Worm (Caenorhabditis elegans) whole organism, mixed stage, embryonic: ENCODE measurements around the gene ZC262.7.

ENCODE experiments used
- M03D4.4 ChIP-seq: sonication (generic microtip); optimal IDR thresholded peaks from 2 replicates; lab custom pipeline; 2017; ENCODE audit warnings: mild to moderate bottlenecking, missing genetic modification characterization, missing compliant biosample characterization
- bed-3 ChIP-seq: fragments of 200-800 bp; sonication (Bioruptor generic); optimal IDR thresholded peaks from 3 replicates; lab custom pipeline; 2018; ENCODE audit warnings: mild to moderate bottlenecking, missing genetic modification characterization, moderate library complexity, missing compliant biosample characterization
- blmp-1 ChIP-seq: fragments of 150-350 bp; optimal IDR thresholded peaks from 2 replicates; lab custom pipeline; 2014; ENCODE audit warnings: missing biosample characterization, missing genetic modification characterization
- ceh-39 ChIP-seq: fragments of 150-350 bp; optimal IDR thresholded peaks from 2 replicates; lab custom pipeline; 2014; ENCODE audit warnings: missing biosample characterization, missing genetic modification characterization
- ceh-43 ChIP-seq: fragments of 200-800 bp; sonication (Bioruptor generic); optimal IDR thresholded peaks from 2 replicates; lab custom pipeline; 2018; ENCODE audit warnings: mild to moderate bottlenecking, missing genetic modification characterization, moderate library complexity, missing compliant biosample characterization
- ceh-83 ChIP-seq: fragments of 200-800 bp; sonication (Bioruptor generic); optimal IDR thresholded peaks from 2 replicates; lab custom pipeline; 2018; ENCODE audit warnings: mild to moderate bottlenecking, missing genetic modification characterization, missing compliant biosample characterization
- ces-1 ChIP-seq: fragments of 150-350 bp; optimal IDR thresholded peaks from 2 replicates; lab custom pipeline; 2014; ENCODE audit warnings: missing biosample characterization, missing genetic modification reagents, missing genetic modification characterization
- cnd-1 ChIP-seq: fragments of 200-800 bp; sonication (Bioruptor generic); optimal IDR thresholded peaks from 2 replicates; lab custom pipeline; 2018; ENCODE audit warnings: mild to moderate bottlenecking, missing genetic modification characterization, missing compliant biosample characterization
- drap-1 ChIP-seq: fragments of 200-800 bp; sonication (Bioruptor generic); optimal IDR thresholded peaks from 3 replicates; lab custom pipeline; 2018; ENCODE audit warnings: mild to moderate bottlenecking, missing genetic modification characterization, missing compliant biosample characterization
- elt-1 ChIP-seq: sonication (generic microtip); optimal IDR thresholded peaks from 2 replicates; lab custom pipeline; 2017; ENCODE audit warnings: missing genetic modification characterization, mild to moderate bottlenecking, missing compliant biosample characterization, antibody characterized with exemption, moderate library complexity, borderline replicate concordance; ENCODE audit not compliant: insufficient read depth
- elt-3 ChIP-seq: fragments of 150-350 bp; optimal IDR thresholded peaks from 2 replicates; lab custom pipeline; 2014; ENCODE audit warnings: missing biosample characterization, missing genetic modification characterization
- flh-1 ChIP-seq: fragments of 200-800 bp; sonication (Bioruptor generic); optimal IDR thresholded peaks from 2 replicates; lab custom pipeline; 2018; ENCODE audit warnings: mild to moderate bottlenecking, missing genetic modification characterization, moderate library complexity, missing compliant biosample characterization
- ham-2 ChIP-seq: fragments of 200-800 bp; sonication (Bioruptor generic); optimal IDR thresholded peaks from 2 replicates; lab custom pipeline; 2018; ENCODE audit warnings: mild to moderate bottlenecking, missing genetic modification characterization, missing compliant biosample characterization
- hlh-1 ChIP-seq: fragments of 150-350 bp; optimal IDR thresholded peaks from 2 replicates; lab custom pipeline; 2014; ENCODE audit warnings: missing biosample characterization, missing genetic modification reagents, missing genetic modification characterization
- lin-13 ChIP-seq: fragments of 150-350 bp; optimal IDR thresholded peaks from 2 replicates; lab custom pipeline; 2014; ENCODE audit warnings: missing biosample characterization, missing genetic modification characterization
- lin-32 ChIP-seq: fragments of 200-800 bp; sonication (Bioruptor generic); optimal IDR thresholded peaks from 2 replicates; lab custom pipeline; 2018; ENCODE audit warnings: mild to moderate bottlenecking, missing genetic modification characterization, missing compliant biosample characterization
- lsy-2 ChIP-seq: fragments of 150-350 bp; optimal IDR thresholded peaks from 2 replicates; lab custom pipeline; 2014; ENCODE audit warnings: missing biosample characterization, missing genetic modification characterization
- mab-5 ChIP-seq: fragments of 150-350 bp; optimal IDR thresholded peaks from 2 replicates; lab custom pipeline; 2014; ENCODE audit warnings: missing biosample characterization, missing genetic modification characterization
- mep-1 ChIP-seq: fragments of 150-350 bp; optimal IDR thresholded peaks from 2 replicates; lab custom pipeline; 2017; ENCODE audit warnings: missing biosample characterization, missing genetic modification reagents, missing genetic modification characterization, inconsistent platforms
- mls-2 ChIP-seq: sonication (generic microtip); optimal IDR thresholded peaks from 2 replicates; lab custom pipeline; 2016; ENCODE audit warnings: mild to moderate bottlenecking, missing genetic modification characterization, moderate library complexity, missing compliant biosample characterization
- nhr-12 ChIP-seq: fragments of 150-350 bp; optimal IDR thresholded peaks from 2 replicates; lab custom pipeline; 2014; ENCODE audit warnings: missing biosample characterization, missing genetic modification characterization
- nhr-2 ChIP-seq: fragments of 150-350 bp; optimal IDR thresholded peaks from 2 replicates; lab custom pipeline; 2014; ENCODE audit warnings: missing biosample characterization, missing genetic modification characterization
- nhr-237 ChIP-seq: fragments of 150-350 bp; optimal IDR thresholded peaks from 2 replicates; lab custom pipeline; 2014; ENCODE audit warnings: missing biosample characterization, missing genetic modification characterization
- nhr-28 ChIP-seq: fragments of 150-350 bp; optimal IDR thresholded peaks from 2 replicates; lab custom pipeline; 2014; ENCODE audit warnings: missing biosample characterization, missing genetic modification characterization
- nhr-76 ChIP-seq: sonication (generic microtip); optimal IDR thresholded peaks from 2 replicates; lab custom pipeline; 2017; ENCODE audit warnings: missing biosample characterization, missing genetic modification characterization
- pha-4 ChIP-seq: fragments of 150-350 bp; optimal IDR thresholded peaks from 2 replicates; lab custom pipeline; 2018; ENCODE audit warnings: missing biosample characterization, missing genetic modification reagents, missing genetic modification characterization
- sem-2 ChIP-seq: fragments of 200-800 bp; sonication (Bioruptor generic); optimal IDR thresholded peaks from 2 replicates; lab custom pipeline; 2018; ENCODE audit warnings: mild to moderate bottlenecking, missing genetic modification characterization, missing compliant biosample characterization
- snpc-4 ChIP-seq: fragments of 150-350 bp; optimal IDR thresholded peaks from 2 replicates; lab custom pipeline; 2014; ENCODE audit warnings: missing biosample characterization, missing genetic modification characterization
- sptf-1 ChIP-seq: sonication (generic microtip); optimal IDR thresholded peaks from 2 replicates; lab custom pipeline; 2017; ENCODE audit warnings: mild to moderate bottlenecking, missing genetic modification characterization, moderate library complexity, missing compliant biosample characterization
- tbx-8 ChIP-seq: fragments of 200-800 bp; sonication (Bioruptor generic); optimal IDR thresholded peaks from 2 replicates; lab custom pipeline; 2018; ENCODE audit warnings: mild to moderate bottlenecking, missing genetic modification characterization, moderate library complexity, missing compliant biosample characterization
- unc-120 ChIP-seq: sonication (generic microtip); optimal IDR thresholded peaks from 2 replicates; lab custom pipeline; 2017; ENCODE audit warnings: missing genetic modification characterization, missing compliant biosample characterization; ENCODE audit not compliant: poor library complexity, severe bottlenecking
- unc-39 ChIP-seq: fragments of 150-350 bp; optimal IDR thresholded peaks from 2 replicates; lab custom pipeline; 2014; ENCODE audit warnings: missing biosample characterization, missing genetic modification characterization
- unc-62 ChIP-seq: fragments of 150-350 bp; optimal IDR thresholded peaks from 2 replicates; lab custom pipeline; 2014; ENCODE audit warnings: missing biosample characterization, missing genetic modification reagents, missing genetic modification characterization
- zip-8 ChIP-seq: fragments of 150-350 bp; optimal IDR thresholded peaks from 2 replicates; lab custom pipeline; 2014; ENCODE audit warnings: missing biosample characterization, missing genetic modification characterization
- ztf-11 ChIP-seq: fragments of 150-350 bp; optimal IDR thresholded peaks from 2 replicates; lab custom pipeline; 2014; ENCODE audit warnings: missing biosample characterization, missing genetic modification characterization

ZC262.7 gene

ce11 chrIII:8363253-8364061 is 19.3 kb upstream of the ZC262.7 start, which contains the start of gene R05D3.3:
Gene R05D3.3, plus strand, starts transcription at chrIII:8364011.
- TF ChIP-seq snpc-4 (tag; lab: Kevin White, UChicago), result no peak
- no peak for TF ChIP-seq bed-3
- no peak for TF ChIP-seq nhr-2 (tag; lab: Kevin White, UChicago)
- TF ChIP-seq lin-32 (GFP tag; lab: Kevin White, UChicago), result no peak
- TF ChIP-seq zip-8, result no peak
- TF ChIP-seq flh-1, result no peak
- no peak for TF ChIP-seq ceh-83 (GFP tag; lab: Kevin White, UChicago)
- TF ChIP-seq sem-2 (GFP tag; lab: Kevin White, UChicago), result no peak
- TF ChIP-seq mab-5 (tag; lab: Kevin White, UChicago), result no peak
- TF ChIP-seq ceh-39, result no peak
- no peak for TF ChIP-seq M03D4.4 (tag; lab: Kevin White, UChicago)
- no peak for TF ChIP-seq nhr-237 (tag; lab: Kevin White, UChicago)
- no peak for TF ChIP-seq ceh-43 (GFP tag; lab: Kevin White, UChicago)
- no peak for TF ChIP-seq mep-1 (tag; lab: Kevin White, UChicago)
- TF ChIP-seq tbx-8 (GFP tag; lab: Kevin White, UChicago), result no peak
- no peak for TF ChIP-seq pha-4 (tag; lab: Kevin White, UChicago)

- no peak for TF ChIP-seq lin-13 (tag; lab: Kevin White, UChicago)
- no peak for TF ChIP-seq M03D4.4 (tag; lab: Kevin White, UChicago)
- TF ChIP-seq ceh-43 (GFP tag; lab: Kevin White, UChicago), result no peak
- TF ChIP-seq elt-1, result no peak
- no peak for TF ChIP-seq nhr-76 (tag; lab: Kevin White, UChicago)
- peak; percentile 13 for TF ChIP-seq nhr-28 (tag; lab: Kevin White, UChicago)
- no peak for TF ChIP-seq flh-1
- TF ChIP-seq hlh-1, result peak; percentile 43
- TF ChIP-seq sptf-1 (tag; lab: Kevin White, UChicago), result no peak
- TF ChIP-seq drap-1 (GFP tag; lab: Kevin White, UChicago), result no peak
- TF ChIP-seq ceh-39, result peak; percentile 59
- TF ChIP-seq ztf-11 (tag; lab: Kevin White, UChicago), result no peak
- no peak for TF ChIP-seq blmp-1
- no peak for TF ChIP-seq snpc-4 (tag; lab: Kevin White, UChicago)
- no peak for TF ChIP-seq ceh-83 (GFP tag; lab: Kevin White, UChicago)
- TF ChIP-seq mab-5 (tag; lab: Kevin White, UChicago), result no peak
- TF ChIP-seq lsy-2 (tag; lab: Kevin White, UChicago), result peak; percentile 96
- TF ChIP-seq bed-3, result no peak
- peak; percentile 50 for TF ChIP-seq unc-120 (tag; lab: Kevin White, UChicago)
- peak; percentile 11 for TF ChIP-seq nhr-12 (tag; lab: Kevin White, UChicago)
- peak; percentile 51 for TF ChIP-seq pha-4 (tag; lab: Kevin White, UChicago)
- TF ChIP-seq ces-1 (GFP tag; lab: Kevin White, UChicago), result peak; percentile 65
- peak; percentile 75 for TF ChIP-seq nhr-237 (tag; lab: Kevin White, UChicago)
- no peak for TF ChIP-seq elt-3 (tag; lab: Kevin White, UChicago)
- peak; percentile 23 for TF ChIP-seq nhr-2 (tag; lab: Kevin White, UChicago)
- no peak for TF ChIP-seq cnd-1 (tag; lab: Kevin White, UChicago)
- TF ChIP-seq ham-2 (GFP tag; lab: Kevin White, UChicago), result no peak
- peak; percentile 51 for TF ChIP-seq unc-62 (GFP tag; lab: Kevin White, UChicago)
- peak; percentile 83 for TF ChIP-seq mep-1 (tag; lab: Kevin White, UChicago)
- TF ChIP-seq lin-32 (GFP tag; lab: Kevin White, UChicago), result no peak
- no peak for TF ChIP-seq tbx-8 (GFP tag; lab: Kevin White, UChicago)
- TF ChIP-seq zip-8, result no peak
Measured at ce11 chrIII:8358213-8358672, 14.1 kb upstream of the ZC262.7 start, which contains the start of the genes R05D3.8 and rfp-1. Gene R05D3.8, minus strand, starts transcription at chrIII:8358327. Gene rfp-1, plus strand, starts transcription at chrIII:8358622.

- TF ChIP-seq lin-32 (GFP tag; lab: Kevin White, UChicago) (peak; percentile 47), nhr-237 (tag; lab: Kevin White, UChicago) (peak; percentile 28), zip-8 (no peak), M03D4.4 (tag; lab: Kevin White, UChicago) (peak; percentile 31), unc-39 (tag; lab: Kevin White, UChicago) (no peak), nhr-76 (tag; lab: Kevin White, UChicago) (no peak), ceh-39 (no peak), flh-1 (no peak), mls-2 (tag; lab: Kevin White, UChicago) (peak; percentile 62), nhr-28 (tag; lab: Kevin White, UChicago) (no peak), snpc-4 (tag; lab: Kevin White, UChicago) (no peak), ceh-83 (GFP tag; lab: Kevin White, UChicago) (no peak), ceh-43 (GFP tag; lab: Kevin White, UChicago) (no peak), hlh-1 (peak; percentile 70), sptf-1 (tag; lab: Kevin White, UChicago) (no peak), nhr-12 (tag; lab: Kevin White, UChicago) (no peak), nhr-2 (tag; lab: Kevin White, UChicago) (no peak), ham-2 (GFP tag; lab: Kevin White, UChicago) (no peak), blmp-1 (no peak), lsy-2 (tag; lab: Kevin White, UChicago) (peak; percentile 35), mep-1 (tag; lab: Kevin White, UChicago) (peak; percentile 48), elt-3 (tag; lab: Kevin White, UChicago) (no peak), unc-120 (tag; lab: Kevin White, UChicago) (peak; percentile 64), unc-62 (GFP tag; lab: Kevin White, UChicago) (peak; percentile 71), bed-3 (no peak), ces-1 (GFP tag; lab: Kevin White, UChicago) (peak; percentile 68), cnd-1 (tag; lab: Kevin White, UChicago) (peak; percentile 78), elt-1 (no peak), tbx-8 (GFP tag; lab: Kevin White, UChicago) (no peak), pha-4 (tag; lab: Kevin White, UChicago) (peak; percentile 33), sem-2 (GFP tag; lab: Kevin White, UChicago) (no peak), drap-1 (GFP tag; lab: Kevin White, UChicago) (no peak), ztf-11 (tag; lab: Kevin White, UChicago) (no peak), mab-5 (tag; lab: Kevin White, UChicago) (no peak), lin-13 (tag; lab: Kevin White, UChicago) (no peak)
Measured at ce11 chrIII:8356407-8356881, 12.3 kb upstream of the ZC262.7 start.
